Fruit fly (Drosophila melanogaster) whole organism: ENCODE data around the gene CG43057.

Experiments
- Dll ChIP-seq: fragments of >200 bp; optimal IDR thresholded peaks from 2 replicates; lab custom pipeline; 2017
- EcR ChIP-seq, 2 experiments: fragments of >200 bp; optimal IDR thresholded peaks; 2 replicates each; lab custom pipeline; 2017; ENCODE audit warnings: missing biosample characterization in 2 of 2, missing genetic modification characterization in 2 of 2, missing genetic modification reagents in 2 of 2
- pan ChIP-seq: fragments of >200 bp; optimal IDR thresholded peaks from 2 replicates; lab custom pipeline; 2017
- psq ChIP-seq: fragments of >200 bp; optimal IDR thresholded peaks from 2 replicates; lab custom pipeline; 2017

dm6 chr2L:8290653-8291233 is 46.9 kb upstream of the CG43057 start:
- no peak for TF ChIP-seq Dll (lab: Kevin White, UChicago)
- TF ChIP-seq psq (lab: Kevin White, UChicago), result no peak
- TF ChIP-seq EcR (GFP tag; optimal IDR thresholded peaks at IDR 0.05; lab: Kevin White, UChicago), result no peak
- TF ChIP-seq pan (lab: Kevin White, UChicago), result no peak
